Fruit fly (Drosophila melanogaster) whole organism, embryonic: ENCODE measurements around the gene Agpat2.

ENCODE experiments used
- Atf-2 ChIP-seq: fragments of 200-800 bp; sonication (Bioruptor generic); optimal IDR thresholded peaks from 2 replicates; lab custom pipeline; 2016; ENCODE audit warnings: missing biosample characterization, missing genetic modification characterization
- Awh ChIP-seq: fragments of 200-800 bp; sonication (Bioruptor generic); IDR thresholded peaks from 2 replicates; pipeline ENCODE4, ENCODE4 v1.3.6; 2022; ENCODE audit warnings: missing biosample characterization, missing genetic modification characterization
- CG1024 ChIP-seq: fragments of 200-800 bp; sonication (Bioruptor generic); IDR thresholded peaks from 2 replicates; pipeline ENCODE4 v1.3.6; 2022; ENCODE audit warnings: missing biosample characterization, missing genetic modification characterization
- CG10462 ChIP-seq: fragments of 200-800 bp; sonication (Bioruptor generic); optimal IDR thresholded peaks from 2 replicates; lab custom pipeline; 2016; ENCODE audit warnings: missing biosample characterization, missing genetic modification characterization
- CG11560 ChIP-seq: fragments of 200-800 bp; sonication (Bioruptor generic); IDR thresholded peaks from 3 replicates; pipeline ENCODE4 v1.3.6; 2022; ENCODE audit warnings: missing biosample characterization, missing genetic modification characterization
- CG12155 ChIP-seq: fragments of 200-800 bp; sonication (Bioruptor generic); optimal IDR thresholded peaks from 3 replicates; lab custom pipeline; 2016; ENCODE audit warnings: missing biosample characterization, missing genetic modification characterization
- CG17186 ChIP-seq: fragments of 200-800 bp; sonication (Bioruptor generic); optimal IDR thresholded peaks from 3 replicates; lab custom pipeline; 2017; ENCODE audit warnings: missing biosample characterization, missing genetic modification reagents, missing genetic modification characterization
- CG17568 ChIP-seq: fragments of 200-800 bp; sonication (Bioruptor generic); optimal IDR thresholded peaks from 2 replicates; lab custom pipeline; 2018; ENCODE audit warnings: missing biosample characterization, mild to moderate bottlenecking, missing genetic modification characterization, moderate library complexity
- CG2875 ChIP-seq: fragments of 200-800 bp; sonication (Bioruptor generic); optimal IDR thresholded peaks from 2 replicates; lab custom pipeline; 2017; ENCODE audit warnings: missing biosample characterization, mild to moderate bottlenecking, missing genetic modification characterization, missing genetic modification reagents
- CG3065 ChIP-seq: fragments of 200-800 bp; sonication (Bioruptor generic); optimal IDR thresholded peaks from 2 replicates; lab custom pipeline; 2016; ENCODE audit warnings: missing biosample characterization, missing genetic modification characterization
- CG34224 ChIP-seq: fragments of 200-800 bp; sonication (Bioruptor generic); IDR thresholded peaks from 3 replicates; pipeline ENCODE4 v1.3.6; 2022; ENCODE audit warnings: missing biosample characterization, missing genetic modification characterization; ENCODE audit not compliant: partially characterized antibody
- CG4820 ChIP-seq: fragments of 200-800 bp; sonication (Bioruptor generic); optimal IDR thresholded peaks from 3 replicates; lab custom pipeline; 2016; ENCODE audit warnings: missing biosample characterization, missing genetic modification characterization
- CG4854 ChIP-seq: fragments of 200-800 bp; sonication (Bioruptor generic); optimal IDR thresholded peaks from 2 replicates; lab custom pipeline; 2016; ENCODE audit warnings: missing biosample characterization, missing genetic modification characterization, inconsistent platforms
- CG6813 ChIP-seq: fragments of 200-800 bp; sonication (Bioruptor generic); optimal IDR thresholded peaks from 2 replicates; lab custom pipeline; 2017; ENCODE audit warnings: missing biosample characterization, missing genetic modification characterization, mild to moderate bottlenecking, moderate library complexity, missing genetic modification reagents
- CG6854 ChIP-seq: fragments of 200-800 bp; sonication (Bioruptor generic); optimal IDR thresholded peaks from 3 replicates; lab custom pipeline; 2017; ENCODE audit warnings: missing biosample characterization, mild to moderate bottlenecking, missing genetic modification characterization
- CG7963 ChIP-seq: fragments of 200-800 bp; sonication (Bioruptor generic); IDR thresholded peaks from 3 replicates; pipeline ENCODE4 v1.3.6; 2022; ENCODE audit warnings: missing biosample characterization, missing genetic modification characterization; ENCODE audit not compliant: partially characterized antibody
- CG9817 ChIP-seq: fragments of 200-800 bp; sonication (Bioruptor generic); optimal IDR thresholded peaks from 2 replicates; lab custom pipeline; 2018; ENCODE audit warnings: missing biosample characterization, mild to moderate bottlenecking, missing genetic modification characterization, moderate library complexity
- CHES-1-like ChIP-seq: fragments of 200-800 bp; sonication (Bioruptor generic); optimal IDR thresholded peaks from 2 replicates; lab custom pipeline; 2016; ENCODE audit warnings: missing biosample characterization, missing genetic modification characterization
- Dip3 ChIP-seq: fragments of 200-800 bp; sonication (Bioruptor generic); optimal IDR thresholded peaks from 3 replicates; lab custom pipeline; 2016; ENCODE audit warnings: missing biosample characterization, missing genetic modification characterization
- Dll ChIP-seq: fragments of 200-800 bp; sonication (Bioruptor generic); IDR thresholded peaks from 4 replicates; pipeline ENCODE4 v1.3.6; 2022; ENCODE audit warnings: missing biosample characterization, missing genetic modification characterization; ENCODE audit not compliant: partially characterized antibody
- Dp ChIP-seq: fragments of 200-800 bp; sonication (Bioruptor generic); optimal IDR thresholded peaks from 2 replicates; lab custom pipeline; 2018; ENCODE audit warnings: missing biosample characterization, mild to moderate bottlenecking, missing genetic modification characterization, moderate library complexity
- NC2β ChIP-seq: fragments of 200-800 bp; sonication (Bioruptor generic); optimal IDR thresholded peaks from 2 replicates; lab custom pipeline; 2016; ENCODE audit warnings: missing biosample characterization, missing genetic modification characterization
- Nf-YC ChIP-seq: fragments of 200-800 bp; optimal IDR thresholded peaks from 3 replicates; lab custom pipeline; 2019; ENCODE audit warnings: missing biosample characterization, mild to moderate bottlenecking, missing genetic modification characterization, moderate library complexity
- Six4 ChIP-seq: fragments of 200-800 bp; sonication (Bioruptor generic); optimal IDR thresholded peaks from 2 replicates; lab custom pipeline; 2016; ENCODE audit warnings: missing biosample characterization, missing genetic modification characterization
- Sox100B ChIP-seq: fragments of 200-800 bp; sonication (Bioruptor generic); optimal IDR thresholded peaks from 3 replicates; lab custom pipeline; 2018; ENCODE audit warnings: missing biosample characterization, mild to moderate bottlenecking, missing genetic modification characterization
- Sry-δ ChIP-seq: fragments of 200-800 bp; sonication (Bioruptor generic); optimal IDR thresholded peaks from 2 replicates; lab custom pipeline; 2016; ENCODE audit warnings: missing biosample characterization, missing genetic modification characterization
- chn ChIP-seq: fragments of 200-800 bp; sonication (Bioruptor generic); optimal IDR thresholded peaks from 2 replicates; lab custom pipeline; 2016; ENCODE audit warnings: missing biosample characterization, missing genetic modification characterization
- da ChIP-seq: fragments of 200-800 bp; sonication (Bioruptor generic); optimal IDR thresholded peaks from 2 replicates; lab custom pipeline; 2016; ENCODE audit warnings: missing biosample characterization, missing genetic modification characterization
- dimm ChIP-seq: fragments of 200-800 bp; sonication (Bioruptor generic); IDR thresholded peaks from 2 replicates; pipeline ENCODE4 v1.3.6; 2022; ENCODE audit warnings: missing biosample characterization, missing genetic modification characterization
- eyg ChIP-seq: fragments of 200-800 bp; sonication (Bioruptor generic); optimal IDR thresholded peaks from 3 replicates; lab custom pipeline; 2016; ENCODE audit warnings: missing biosample characterization, missing genetic modification characterization
- gcm ChIP-seq: fragments of 200-800 bp; sonication (Bioruptor generic); optimal IDR thresholded peaks from 2 replicates; lab custom pipeline; 2019; ENCODE audit warnings: missing biosample characterization, mild to moderate bottlenecking, missing genetic modification characterization, moderate library complexity
- gem ChIP-seq: fragments of 200-800 bp; sonication (Bioruptor generic); optimal IDR thresholded peaks from 2 replicates; lab custom pipeline; 2019; ENCODE audit warnings: missing biosample characterization, mild to moderate bottlenecking, missing genetic modification characterization, moderate library complexity
- gfzf ChIP-seq: fragments of 200-800 bp; sonication (Bioruptor generic); optimal IDR thresholded peaks from 2 replicates; lab custom pipeline; 2016; ENCODE audit warnings: missing biosample characterization, mild to moderate bottlenecking, missing genetic modification characterization, moderate library complexity
- insv ChIP-seq, 2 experiments: fragments of 200-800 bp; sonication (Bioruptor generic); optimal IDR thresholded peaks; 3 replicates each; lab custom pipeline; 2016 to 2018; ENCODE audit warnings: missing biosample characterization in 2 of 2, missing genetic modification characterization in 2 of 2
- lov ChIP-seq, 2 experiments: fragments of 200-800 bp in 1 of 2; fragments of >200 bp in 1 of 2; sonication (Bioruptor generic) in 1 of 2; IDR thresholded peaks in 1 of 2; optimal IDR thresholded peaks in 1 of 2; 2 replicates in 1 of 2; 3 replicates in 1 of 2; pipeline versions ENCODE4 v1.3.6 to Lab custom; 2017 to 2022; ENCODE audit warnings: missing biosample characterization in 1 of 2, missing genetic modification characterization in 1 of 2
- nerfin-1 ChIP-seq: fragments of 200-800 bp; sonication (Bioruptor generic); optimal IDR thresholded peaks from 3 replicates; lab custom pipeline; 2019; ENCODE audit warnings: missing biosample characterization, mild to moderate bottlenecking, missing genetic modification characterization, moderate library complexity
- pb ChIP-seq: fragments of 200-800 bp; sonication (Bioruptor generic); optimal IDR thresholded peaks from 3 replicates; lab custom pipeline; 2016; ENCODE audit warnings: missing biosample characterization, missing genetic modification characterization
- prd ChIP-seq, 3 experiments: fragments of >200 bp in 2 of 3; fragments of 200-800 bp in 1 of 3; sonication (Bioruptor generic) in 1 of 3; optimal IDR thresholded peaks in 2 of 3; IDR thresholded peaks in 1 of 3; 2 replicates in 2 of 3; 3 replicates in 1 of 3; pipeline versions ENCODE4 v1.3.6 to Lab custom; 2017 to 2022; ENCODE audit warnings: missing biosample characterization in 1 of 3, missing genetic modification characterization in 1 of 3
- ranshi ChIP-seq: fragments of 200-800 bp; sonication (Bioruptor generic); IDR thresholded peaks from 2 replicates; pipeline ENCODE4 v1.3.6; 2022; ENCODE audit warnings: missing biosample characterization, missing genetic modification characterization
- sc ChIP-seq, 3 experiments: fragments of >200 bp in 2 of 3; fragments of 200-800 bp in 1 of 3; sonication (Bioruptor generic) in 1 of 3; optimal IDR thresholded peaks; 2 replicates in 2 of 3; 3 replicates in 1 of 3; lab custom pipeline; 2017; ENCODE audit warnings: mild to moderate bottlenecking in 1 of 3, missing biosample characterization in 1 of 3, missing genetic modification characterization in 1 of 3, missing genetic modification reagents in 1 of 3
- shn ChIP-seq: fragments of 200-800 bp; sonication (Bioruptor generic); optimal IDR thresholded peaks from 3 replicates; lab custom pipeline; 2016; ENCODE audit warnings: missing biosample characterization, missing genetic modification characterization
- sim ChIP-seq: fragments of 200-800 bp; sonication (Bioruptor generic); IDR thresholded peaks from 2 replicates; pipeline ENCODE4 v1.3.6; 2022; ENCODE audit warnings: missing biosample characterization, missing genetic modification characterization
- slbo ChIP-seq: fragments of 200-800 bp; sonication (Bioruptor generic); IDR thresholded peaks from 2 replicates; pipeline ENCODE4 v1.3.6; 2022; ENCODE audit warnings: missing biosample characterization, missing genetic modification characterization
- sr ChIP-seq: fragments of 200-800 bp; sonication (Bioruptor generic); IDR thresholded peaks from 3 replicates; pipeline ENCODE4 v1.3.6; 2022; ENCODE audit warnings: missing biosample characterization, missing genetic modification characterization
- tll ChIP-seq, 2 experiments: fragments of 200-800 bp in 1 of 2; fragments of >200 bp in 1 of 2; sonication (Bioruptor generic) in 1 of 2; optimal IDR thresholded peaks; 2 replicates each; lab custom pipeline; 2017 to 2019; ENCODE audit warnings: missing biosample characterization in 2 of 2, missing genetic modification characterization in 2 of 2, mild to moderate bottlenecking in 1 of 2, moderate library complexity in 1 of 2
- toy ChIP-seq: fragments of 200-800 bp; sonication (Bioruptor generic); IDR thresholded peaks from 2 replicates; pipeline ENCODE4 v1.3.6; 2022; ENCODE audit warnings: missing biosample characterization, missing genetic modification characterization
- ttk ChIP-seq: fragments of 200-800 bp; sonication (Bioruptor generic); IDR thresholded peaks from 2 replicates; pipeline ENCODE4 v2.1.2; 2022; ENCODE audit warnings: missing biosample characterization, missing genetic modification characterization
- wdn ChIP-seq: fragments of 200-800 bp; sonication (Bioruptor generic); IDR thresholded peaks from 2 replicates; pipeline ENCODE4 v1.3.6; 2022; ENCODE audit warnings: missing biosample characterization, missing genetic modification characterization
- zfh2 ChIP-seq: fragments of 200-800 bp; sonication (Bioruptor generic); optimal IDR thresholded peaks from 2 replicates; lab custom pipeline; 2016; ENCODE audit warnings: missing biosample characterization, missing genetic modification characterization

Gene Agpat2

dm6 chr2L:8511723-8512122 is 47.9 kb upstream of the Agpat2 start, which contains the start of gene CG13096 (continued):
- TF ChIP-seq Awh (GFP tag; lab: Robert Waterston, UW), result no peak
- no peak for TF ChIP-seq NC2β (GFP tag; lab: Kevin White, UChicago)
- no peak for TF ChIP-seq CG2875 (GFP tag; lab: Kevin White, UChicago)
- peak; percentile 27; the same call in 1 of the 2 replicates for TF ChIP-seq slbo (GFP tag; lab: Robert Waterston, UW)
- TF ChIP-seq Dll (GFP tag; lab: Robert Waterston, UW), result peak; percentile 99
- TF ChIP-seq ttk, result no peak
- TF ChIP-seq CG17186, result peak; percentile 72
- TF ChIP-seq Dip3 (GFP tag; lab: Kevin White, UChicago), result no peak
- no peak for TF ChIP-seq CG6813 (GFP tag; lab: Kevin White, UChicago)
- TF ChIP-seq sim (GFP tag; lab: Robert Waterston, UW), result no peak
- TF ChIP-seq Atf-2 (GFP tag; lab: Kevin White, UChicago), result no peak
- no peak for TF ChIP-seq CG6854 (GFP tag; lab: Kevin White, UChicago)
- peak; percentile 32 for TF ChIP-seq chn (GFP tag; lab: Kevin White, UChicago)
- no peak for TF ChIP-seq tll (GFP tag; optimal IDR thresholded peaks at IDR 0.05; lab: Kevin White, UChicago)
- TF ChIP-seq wdn (GFP tag; lab: Robert Waterston, UW), result no peak
- peak; percentile 53 for TF ChIP-seq gfzf (GFP tag; lab: Kevin White, UChicago)
- TF ChIP-seq gem (tag; lab: Kevin White, UChicago), result no peak
- TF ChIP-seq gcm (GFP tag; lab: Kevin White, UChicago), result no peak
- no peak for TF ChIP-seq CG17568 (GFP tag; lab: Kevin White, UChicago)
- peak; percentile 8 for TF ChIP-seq CG4820 (GFP tag; lab: Kevin White, UChicago)
- TF ChIP-seq insv (GFP tag; optimal IDR thresholded peaks at IDR 0.05; lab: Kevin White, UChicago), result peak in 1 of 2 experiments; percentile 37
- peak; percentile 21 for TF ChIP-seq CG12155 (GFP tag; lab: Kevin White, UChicago)
- TF ChIP-seq lov (optimal IDR thresholded peaks at IDR 0.05; lab: Kevin White, UChicago), result no peak
- no peak for TF ChIP-seq lov (GFP tag; IDR thresholded peaks at IDR 0.05; lab: Robert Waterston, UW)
- TF ChIP-seq zfh2 (GFP tag; lab: Kevin White, UChicago), result peak; percentile 27
- peak; percentile 25 for TF ChIP-seq CG4854 (GFP tag; lab: Kevin White, UChicago)
- TF ChIP-seq Dp (GFP tag; lab: Kevin White, UChicago), result peak; percentile 83
- TF ChIP-seq sc (optimal IDR thresholded peaks at IDR 0.05; lab: Kevin White, UChicago), result no peak
- no peak for TF ChIP-seq sc (GFP tag; optimal IDR thresholded peaks at IDR 0.05; lab: Kevin White, UChicago)
- TF ChIP-seq pb (GFP tag; lab: Kevin White, UChicago), result no peak
- TF ChIP-seq CG9817 (tag; lab: Kevin White, UChicago), result no peak
- no peak for TF ChIP-seq CG3065
- TF ChIP-seq CG1024 (GFP tag; lab: Robert Waterston, UW), result no peak
- no peak for TF ChIP-seq Six4 (GFP tag; lab: Kevin White, UChicago)
- TF ChIP-seq Sox100B (GFP tag; lab: Kevin White, UChicago), result no peak
- peak; percentile 22 for TF ChIP-seq nerfin-1
- TF ChIP-seq CG34224 (GFP tag; lab: Robert Waterston, UW), result peak; percentile 99
- no peak for TF ChIP-seq toy
- TF ChIP-seq eyg, result no peak
- TF ChIP-seq da, result no peak
- peak; percentile 81 for TF ChIP-seq Nf-YC (tag; lab: Kevin White, UChicago)
- no peak for TF ChIP-seq sr (GFP tag; lab: Robert Waterston, UW)
- TF ChIP-seq CHES-1-like (GFP tag; lab: Kevin White, UChicago), result peak; percentile 51
- peak; percentile 97 for TF ChIP-seq CG7963 (GFP tag; lab: Robert Waterston, UW)
- no peak for TF ChIP-seq shn
- no peak for TF ChIP-seq dimm
- peak; percentile 99 for TF ChIP-seq Sry-δ
- no peak for TF ChIP-seq ranshi
- TF ChIP-seq prd (optimal IDR thresholded peaks at IDR 0.05; lab: Kevin White, UChicago), result no peak
- no peak; the same call in 2 of the 3 replicates for TF ChIP-seq prd (GFP tag; IDR thresholded peaks at IDR 0.05; lab: Robert Waterston, UW)
- TF ChIP-seq CG11560, result peak; percentile 58; the same call in 1 of the 3 replicates
- TF ChIP-seq CG10462 (GFP tag; lab: Kevin White, UChicago), result peak; percentile 30
